Worm (Caenorhabditis elegans): ENCODE data around the gene ZK218.5.

The ZK218.5 gene

ce11 chrV:17082718-17083117 lies 18.2 kb upstream of the ZK218.5 start, which contains the start of gene T05E12.9:
Gene T05E12.9, minus strand, starts transcription at chrV:17082818.
- TF ChIP-seq mab-5 (tag; optimal IDR thresholded peaks at IDR 0.05) (no peak), ceh-39 (tag; optimal IDR thresholded peaks at IDR 0.05) (no peak), unc-120 (tag; optimal IDR thresholded peaks at IDR 0.05; ENCODE audit: poor library complexity, severe bottlenecking) (no peak), ham-2 (GFP tag; optimal IDR thresholded peaks at IDR 0.05) (no peak), ceh-83 (GFP tag; optimal IDR thresholded peaks at IDR 0.05) (no peak), nhr-12 (tag; optimal IDR thresholded peaks at IDR 0.05) (no peak)

DNA sequence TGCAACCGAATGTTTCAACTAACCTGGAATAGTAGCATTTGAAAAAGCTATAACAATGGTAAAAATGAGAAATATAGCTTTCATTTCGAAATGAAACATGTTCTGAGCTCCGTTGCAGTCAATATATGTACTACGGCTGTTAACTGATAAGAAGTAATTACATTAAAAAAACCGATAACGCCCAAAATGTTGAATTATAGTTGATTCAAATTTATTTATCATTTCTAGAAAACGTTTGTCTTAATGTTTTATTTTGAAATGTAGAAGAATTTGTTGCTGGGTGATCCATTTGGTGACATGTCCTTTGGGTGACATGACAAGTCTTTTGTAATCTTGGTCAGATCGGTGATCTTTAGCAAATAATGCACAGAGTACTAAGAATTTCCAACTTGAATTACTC lies 11.6 kb upstream of the ZK218.5 start, which contains the start of gene T05E12.6:
T05E12.6 (minus strand) TSS at position 101 of the 400 bp plus-strand sequence.
- TF ChIP-seq lin-32 (GFP tag; optimal IDR thresholded peaks at IDR 0.05) (no peak), unc-120 (tag; optimal IDR thresholded peaks at IDR 0.05; ENCODE audit: poor library complexity, severe bottlenecking) (no peak), ztf-11 (tag; optimal IDR thresholded peaks at IDR 0.05) (no peak), bed-3 (GFP tag; optimal IDR thresholded peaks at IDR 0.05) (no peak), ces-1 (GFP tag; optimal IDR thresholded peaks at IDR 0.05) (no peak), nhr-2 (tag; optimal IDR thresholded peaks at IDR 0.05) (no peak), M03D4.4 (tag; optimal IDR thresholded peaks at IDR 0.05) (no peak), ham-2 (GFP tag; optimal IDR thresholded peaks at IDR 0.05) (no peak), nhr-28 (tag; optimal IDR thresholded peaks at IDR 0.05) (no peak), ceh-39 (tag; optimal IDR thresholded peaks at IDR 0.05) (no peak), snpc-4 (tag; optimal IDR thresholded peaks at IDR 0.05) (no peak), hlh-1 (tag; optimal IDR thresholded peaks at IDR 0.05) (no peak), mab-5 (tag; optimal IDR thresholded peaks at IDR 0.05) (no peak), blmp-1 (tag; optimal IDR thresholded peaks at IDR 0.05) (no peak), unc-39 (tag; optimal IDR thresholded peaks at IDR 0.05) (no peak), ceh-43 (GFP tag; optimal IDR thresholded peaks at IDR 0.05) (no peak)

DNA sequence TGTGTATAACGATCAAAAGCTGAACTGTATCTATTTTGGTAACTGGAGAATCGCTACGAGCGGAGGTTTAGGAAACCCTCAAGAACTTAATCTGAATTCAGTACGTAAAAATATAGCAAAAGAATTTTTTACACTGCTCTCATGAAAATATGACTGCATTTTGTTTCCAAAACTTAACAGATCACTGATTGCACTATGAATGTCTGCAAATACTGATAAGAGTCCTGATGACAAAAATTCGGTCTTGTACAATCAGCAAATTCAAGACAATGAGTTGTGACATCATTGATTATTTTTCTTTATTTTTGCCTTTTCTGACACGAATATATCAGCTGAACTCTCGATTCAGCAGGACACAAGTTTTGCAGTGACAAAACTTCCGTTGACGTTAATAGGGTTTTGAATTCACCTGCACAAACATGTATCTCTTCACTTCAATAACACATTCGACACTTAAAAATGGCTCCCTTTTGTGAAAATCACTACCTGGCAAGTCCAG lies 10.9 kb upstream of the ZK218.5 start, which contains the start of gene srh-237:
srh-237 (plus strand) TSS at position 449 of the 499 bp plus-strand sequence.
- TF ChIP-seq ham-2 (GFP tag; optimal IDR thresholded peaks at IDR 0.05) (no peak), sptf-1 (tag; optimal IDR thresholded peaks at IDR 0.05) (no peak), ceh-43 (GFP tag; optimal IDR thresholded peaks at IDR 0.05) (no peak), bed-3 (GFP tag; optimal IDR thresholded peaks at IDR 0.05) (no peak), sem-2 (GFP tag; optimal IDR thresholded peaks at IDR 0.05) (no peak), cnd-1 (tag; optimal IDR thresholded peaks at IDR 0.05) (no peak), mab-5 (tag; optimal IDR thresholded peaks at IDR 0.05) (no peak), nhr-12 (tag; optimal IDR thresholded peaks at IDR 0.05) (no peak), ztf-11 (tag; optimal IDR thresholded peaks at IDR 0.05) (no peak), elt-3 (tag; optimal IDR thresholded peaks at IDR 0.05) (no peak), pha-4 (tag; optimal IDR thresholded peaks at IDR 0.05) (no peak), tbx-8 (GFP tag; optimal IDR thresholded peaks at IDR 0.05) (no peak), lsy-2 (tag; optimal IDR thresholded peaks at IDR 0.05) (no peak), zip-8 (tag; optimal IDR thresholded peaks at IDR 0.05) (no peak), ceh-83 (GFP tag; optimal IDR thresholded peaks at IDR 0.05) (no peak), lin-13 (tag; optimal IDR thresholded peaks at IDR 0.05) (no peak), unc-62 (GFP tag; optimal IDR thresholded peaks at IDR 0.05) (no peak), unc-120 (tag; optimal IDR thresholded peaks at IDR 0.05; ENCODE audit: poor library complexity, severe bottlenecking) (no peak), mep-1 (tag; optimal IDR thresholded peaks at IDR 0.05) (no peak), M03D4.4 (tag; optimal IDR thresholded peaks at IDR 0.05) (no peak)

DNA sequence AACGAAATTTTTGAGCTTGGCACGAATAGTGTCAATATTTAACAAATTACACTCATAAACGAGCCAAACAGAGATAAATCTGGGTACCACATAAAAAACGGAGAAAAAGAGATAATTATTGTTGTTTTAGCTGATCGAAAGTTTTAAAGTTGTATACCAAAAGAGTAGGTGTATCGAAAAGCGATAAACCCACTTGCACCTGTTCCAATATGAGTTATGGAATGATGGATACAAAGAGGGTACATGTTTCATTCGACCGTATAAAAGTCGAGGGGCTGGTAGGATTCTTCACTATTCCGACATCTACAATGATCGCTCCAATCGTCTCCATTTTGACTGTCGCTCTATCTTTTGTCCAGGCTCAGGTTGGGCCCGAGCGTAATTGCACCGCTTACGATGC lies 8.7 kb upstream of the ZK218.5 start, which contains the start of gene ZK218.1:
ZK218.1 (plus strand) TSS at position 301 of the 400 bp plus-strand sequence.
- TF ChIP-seq mls-2 (tag; optimal IDR thresholded peaks at IDR 0.05): no peak
- no peak for TF ChIP-seq ces-1 (GFP tag; optimal IDR thresholded peaks at IDR 0.05)
- no peak for TF ChIP-seq M03D4.4 (tag; optimal IDR thresholded peaks at IDR 0.05)
- TF ChIP-seq elt-1 (tag; optimal IDR thresholded peaks at IDR 0.05; ENCODE audit: borderline replicate concordance, insufficient read depth): no peak
- TF ChIP-seq bed-3 (GFP tag; optimal IDR thresholded peaks at IDR 0.05): no peak
- no peak for TF ChIP-seq nhr-76 (tag; optimal IDR thresholded peaks at IDR 0.05)
- TF ChIP-seq drap-1 (GFP tag; optimal IDR thresholded peaks at IDR 0.05): no peak
- no peak for TF ChIP-seq nhr-237 (tag; optimal IDR thresholded peaks at IDR 0.05)
- TF ChIP-seq ztf-11 (tag; optimal IDR thresholded peaks at IDR 0.05): no peak
- TF ChIP-seq elt-3 (tag; optimal IDR thresholded peaks at IDR 0.05): no peak
- no peak for TF ChIP-seq ceh-83 (GFP tag; optimal IDR thresholded peaks at IDR 0.05)
- no peak for TF ChIP-seq blmp-1 (tag; optimal IDR thresholded peaks at IDR 0.05)
- no peak for TF ChIP-seq unc-39 (tag; optimal IDR thresholded peaks at IDR 0.05)
- TF ChIP-seq mab-5 (tag; optimal IDR thresholded peaks at IDR 0.05): no peak
- TF ChIP-seq ham-2 (GFP tag; optimal IDR thresholded peaks at IDR 0.05): no peak
- no peak for TF ChIP-seq zip-8 (tag; optimal IDR thresholded peaks at IDR 0.05)
- TF ChIP-seq lsy-2 (tag; optimal IDR thresholded peaks at IDR 0.05): no peak
- TF ChIP-seq mep-1 (tag; optimal IDR thresholded peaks at IDR 0.05): no peak
- TF ChIP-seq pha-4 (tag; optimal IDR thresholded peaks at IDR 0.05): no peak
